Worm (Caenorhabditis elegans) whole organism, L4/young adult: ENCODE results near the gene srd-27.

Source experiments
- W03F9.2 ChIP-seq: fragments of 150-350 bp; optimal IDR thresholded peaks from 2 replicates; lab custom pipeline; 2014; ENCODE audit warnings: missing biosample characterization, missing genetic modification characterization
- him-1 ChIP-seq: sonication (generic microtip); optimal IDR thresholded peaks from 2 replicates; lab custom pipeline; 2016; ENCODE audit warnings: missing genotype, missing genetic modification reagents, missing genetic modification characterization, missing compliant biosample characterization

DNA sequence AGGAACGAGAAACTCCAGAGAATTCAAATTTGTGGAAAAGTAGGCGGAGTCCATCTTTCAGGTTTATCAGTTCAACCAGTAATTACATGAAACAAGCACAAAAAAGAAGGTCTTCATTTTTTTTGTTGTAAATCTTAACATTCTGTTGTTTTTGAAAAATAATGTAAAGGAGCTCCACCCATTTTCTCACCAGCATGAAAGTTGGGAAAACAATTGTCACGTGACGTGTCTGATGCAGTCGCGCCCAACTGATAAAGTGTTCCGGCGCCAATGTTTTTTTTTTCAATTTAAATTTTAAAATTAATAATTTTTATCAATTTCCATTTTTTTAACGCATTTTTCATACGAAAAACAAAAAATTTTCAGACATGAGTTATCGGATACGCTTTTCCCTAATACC lies 34.1 kb upstream of the srd-27 start, which contains the start of gene F57A10.4:
- TF ChIP-seq W03F9.2 (tag; lab: Kevin White, UChicago) (no peak), him-1 (tag; lab: Kevin White, UChicago) (no peak)
